Worm (Caenorhabditis elegans): ENCODE results near the gene frpr-1.

ce11 chrX:8173610-8174009, 44.2 kb upstream of the frpr-1 start, which contains the start of gene C17H11.1:
- TF ChIP-seq ceh-13 (GFP tag; optimal IDR thresholded peaks at IDR 0.05) (no peak), tbx-37 (GFP tag; conservative IDR thresholded peaks at IDR 0.05) (no peak), F13C5.2 (tag; optimal IDR thresholded peaks at IDR 0.05) (no peak), aly-1 (tag; optimal IDR thresholded peaks at IDR 0.05) (no peak), B0310.2 (tag; optimal IDR thresholded peaks at IDR 0.05) (no peak), scrt-1 (GFP tag; IDR thresholded peaks at IDR 0.05) (no peak), flt-1 (GFP tag; IDR thresholded peaks at IDR 0.05) (no peak), tbx-11 (GFP tag; IDR thresholded peaks at IDR 0.05) (no peak), ama-1 (optimal IDR thresholded peaks at IDR 0.05) (no peak)
